Fruit fly (Drosophila melanogaster) whole organism, prepupa: ENCODE results near the gene CG9184.

Experiments used
- Blimp-1 ChIP-seq: fragments of 200-800 bp; sonication (Bioruptor generic); optimal IDR thresholded peaks from 3 replicates; lab custom pipeline; 2017; ENCODE audit warnings: missing biosample characterization, missing genetic modification characterization, mild to moderate bottlenecking, moderate library complexity, missing genetic modification reagents
- CG10669 ChIP-seq: fragments of 200-800 bp; sonication (Bioruptor generic); optimal IDR thresholded peaks from 3 replicates; lab custom pipeline; 2018; ENCODE audit warnings: missing biosample characterization, mild to moderate bottlenecking, missing genetic modification characterization, moderate library complexity
- CG11294 ChIP-seq: fragments of 200-800 bp; sonication (Bioruptor generic); IDR thresholded peaks from 2 replicates; pipeline ENCODE4 v1.3.6; 2022; ENCODE audit warnings: missing biosample characterization, missing genetic modification characterization
- CG11762 ChIP-seq: fragments of 200-800 bp; sonication (Bioruptor generic); optimal IDR thresholded peaks from 3 replicates; lab custom pipeline; 2016; ENCODE audit warnings: missing biosample characterization, missing genetic modification characterization; ENCODE audit not compliant: insufficient read depth
- CG11902 ChIP-seq: fragments of 200-800 bp; sonication (Bioruptor generic); optimal IDR thresholded peaks from 3 replicates; lab custom pipeline; 2016; ENCODE audit warnings: missing biosample characterization, missing genetic modification characterization
- CG15336 ChIP-seq: fragments of 200-800 bp; sonication (Bioruptor generic); IDR thresholded peaks from 2 replicates; pipeline ENCODE4 v1.3.6; 2022; ENCODE audit warnings: missing biosample characterization, missing genetic modification characterization
- CG1621 ChIP-seq: fragments of 200-800 bp; sonication (Bioruptor generic); optimal IDR thresholded peaks from 3 replicates; lab custom pipeline; 2018; ENCODE audit warnings: missing biosample characterization, mild to moderate bottlenecking, missing genetic modification characterization
- CG16779 ChIP-seq: fragments of 200-800 bp; sonication (Bioruptor generic); optimal IDR thresholded peaks from 3 replicates; lab custom pipeline; 2017; ENCODE audit warnings: missing biosample characterization, mild to moderate bottlenecking, missing genetic modification characterization
- CG3032 ChIP-seq: fragments of 200-800 bp; optimal IDR thresholded peaks from 2 replicates; lab custom pipeline; 2019; ENCODE audit warnings: missing biosample characterization, mild to moderate bottlenecking, missing genetic modification characterization, moderate library complexity
- CG31627 ChIP-seq: fragments of 200-800 bp; sonication (Bioruptor generic); optimal IDR thresholded peaks from 3 replicates; lab custom pipeline; 2016; ENCODE audit warnings: missing biosample characterization, missing genetic modification characterization
- CG32006 ChIP-seq: fragments of 200-800 bp; sonication (Bioruptor generic); optimal IDR thresholded peaks from 3 replicates; lab custom pipeline; 2017; ENCODE audit warnings: missing biosample characterization, mild to moderate bottlenecking, missing genetic modification characterization
- CG34406 ChIP-seq: fragments of 200-800 bp; sonication (Bioruptor generic); optimal IDR thresholded peaks from 3 replicates; lab custom pipeline; 2016; ENCODE audit warnings: missing biosample characterization, missing genetic modification characterization
- CG3919 ChIP-seq: fragments of 200-800 bp; sonication (Bioruptor generic); optimal IDR thresholded peaks from 3 replicates; lab custom pipeline; 2016; ENCODE audit warnings: missing biosample characterization, missing genetic modification characterization
- CG6163 ChIP-seq: fragments of 200-800 bp; sonication (Bioruptor generic); IDR thresholded peaks from 3 replicates; pipeline ENCODE4 v1.3.6; 2022; ENCODE audit warnings: missing biosample characterization, missing genetic modification characterization
- CG6276 ChIP-seq: fragments of 200-800 bp; sonication (Bioruptor generic); optimal IDR thresholded peaks from 2 replicates; lab custom pipeline; 2017; ENCODE audit warnings: missing biosample characterization, mild to moderate bottlenecking, missing genetic modification characterization
- CG6792 ChIP-seq: fragments of 200-800 bp; sonication (Bioruptor generic); optimal IDR thresholded peaks from 3 replicates; lab custom pipeline; 2016; ENCODE audit warnings: missing biosample characterization, missing genetic modification characterization
- CG6808 ChIP-seq: fragments of 200-800 bp; sonication (Bioruptor generic); optimal IDR thresholded peaks from 3 replicates; lab custom pipeline; 2017; ENCODE audit warnings: missing biosample characterization, missing genetic modification characterization, mild to moderate bottlenecking, moderate library complexity, missing genetic modification reagents
- CG6854 ChIP-seq: fragments of 200-800 bp; sonication (Bioruptor generic); optimal IDR thresholded peaks from 2 replicates; lab custom pipeline; 2017; ENCODE audit warnings: missing biosample characterization, mild to moderate bottlenecking, missing genetic modification characterization
- CG8119 ChIP-seq: fragments of 200-800 bp; sonication (Bioruptor generic); IDR thresholded peaks from 3 replicates; pipeline ENCODE4 v1.3.6; 2022; ENCODE audit warnings: missing biosample characterization, missing genetic modification characterization
- CG8319 ChIP-seq: fragments of 200-800 bp; sonication (Bioruptor generic); optimal IDR thresholded peaks from 3 replicates; lab custom pipeline; 2016; ENCODE audit warnings: missing biosample characterization, missing genetic modification characterization
- CG8632 ChIP-seq: fragments of 200-800 bp; sonication (Bioruptor generic); optimal IDR thresholded peaks from 3 replicates; lab custom pipeline; 2016; ENCODE audit warnings: missing biosample characterization, missing genetic modification characterization
- Eip75B ChIP-seq: fragments of 200-800 bp; sonication (Bioruptor generic); optimal IDR thresholded peaks from 3 replicates; lab custom pipeline; 2016; ENCODE audit warnings: missing biosample characterization, missing genetic modification characterization
- Eip78C ChIP-seq: fragments of 200-800 bp; sonication (Bioruptor generic); peaks from one replicate; lab custom pipeline; 2016; ENCODE audit warnings: missing biosample characterization, missing genetic modification characterization
- Eip93F ChIP-seq: fragments of 200-800 bp; sonication (Bioruptor generic); optimal IDR thresholded peaks from 2 replicates; lab custom pipeline; 2016; ENCODE audit warnings: missing biosample characterization, mild to moderate bottlenecking, missing genetic modification characterization
- Ets96B ChIP-seq: fragments of 200-800 bp; optimal IDR thresholded peaks from 2 replicates; lab custom pipeline; 2019; ENCODE audit warnings: missing biosample characterization, mild to moderate bottlenecking, missing genetic modification characterization, moderate library complexity
- Hr39 ChIP-seq: fragments of 200-800 bp; sonication (Bioruptor generic); optimal IDR thresholded peaks from 2 replicates; lab custom pipeline; 2016; ENCODE audit warnings: missing biosample characterization, missing genetic modification characterization
- Lpt ChIP-seq: fragments of 200-800 bp; sonication (Bioruptor generic); optimal IDR thresholded peaks from 3 replicates; lab custom pipeline; 2016; ENCODE audit warnings: missing biosample characterization, missing genetic modification characterization
- OdsH ChIP-seq: fragments of 200-800 bp; sonication (Bioruptor generic); optimal IDR thresholded peaks from 3 replicates; lab custom pipeline; 2016; ENCODE audit warnings: missing biosample characterization, missing genetic modification characterization
- Smox ChIP-seq: fragments of 200-800 bp; sonication (Bioruptor generic); optimal IDR thresholded peaks from 3 replicates; lab custom pipeline; 2016; ENCODE audit warnings: missing biosample characterization, missing genetic modification characterization
- Sox14 ChIP-seq: fragments of 200-800 bp; sonication (Bioruptor generic); optimal IDR thresholded peaks from 3 replicates; lab custom pipeline; 2016; ENCODE audit warnings: missing biosample characterization, missing genetic modification characterization
- Sox15 ChIP-seq: fragments of 200-800 bp; sonication (Bioruptor generic); optimal IDR thresholded peaks from 3 replicates; lab custom pipeline; 2016; ENCODE audit warnings: missing biosample characterization, missing genetic modification characterization
- acj6 ChIP-seq: fragments of 200-800 bp; sonication (Bioruptor generic); optimal IDR thresholded peaks from 3 replicates; lab custom pipeline; 2016; ENCODE audit warnings: missing biosample characterization, missing genetic modification characterization
- dac ChIP-seq: fragments of 200-800 bp; sonication (Bioruptor generic); optimal IDR thresholded peaks from 2 replicates; lab custom pipeline; 2017; ENCODE audit warnings: missing biosample characterization, mild to moderate bottlenecking, missing genetic modification characterization
- dsx ChIP-seq: fragments of 200-800 bp; optimal IDR thresholded peaks from 3 replicates; lab custom pipeline; 2019; ENCODE audit warnings: missing biosample characterization, mild to moderate bottlenecking, missing genetic modification characterization, moderate library complexity; ENCODE audit not compliant: poor library complexity, severe bottlenecking
- eg ChIP-seq: fragments of 200-800 bp; sonication (Bioruptor generic); IDR thresholded peaks from 3 replicates; pipeline ENCODE4 v1.3.6; 2022; ENCODE audit warnings: missing biosample characterization, missing genetic modification characterization
- esn ChIP-seq: fragments of 200-800 bp; sonication (Bioruptor generic); optimal IDR thresholded peaks from 2 replicates; lab custom pipeline; 2016; ENCODE audit warnings: missing biosample characterization, mild to moderate bottlenecking, missing genetic modification characterization, moderate library complexity
- fd85E ChIP-seq: fragments of 200-800 bp; sonication (Bioruptor generic); optimal IDR thresholded peaks from 3 replicates; lab custom pipeline; 2016; ENCODE audit warnings: missing biosample characterization, missing genetic modification characterization
- fkh ChIP-seq: fragments of 200-800 bp; sonication (Bioruptor generic); optimal IDR thresholded peaks from 3 replicates; lab custom pipeline; 2017; ENCODE audit warnings: missing biosample characterization, mild to moderate bottlenecking, missing genetic modification characterization, moderate library complexity
- lz ChIP-seq: fragments of 200-800 bp; sonication (Bioruptor generic); optimal IDR thresholded peaks from 3 replicates; lab custom pipeline; 2016; ENCODE audit warnings: missing biosample characterization, missing genetic modification characterization
- net ChIP-seq: fragments of 200-800 bp; sonication (Bioruptor generic); optimal IDR thresholded peaks from 3 replicates; lab custom pipeline; 2016; ENCODE audit warnings: missing biosample characterization, missing genetic modification characterization
- salr ChIP-seq, 2 experiments: fragments of 200-800 bp; sonication (Bioruptor generic); optimal IDR thresholded peaks; 3 replicates each; lab custom pipeline; 2016 to 2018; ENCODE audit warnings: missing biosample characterization in 2 of 2, missing genetic modification characterization in 2 of 2, mild to moderate bottlenecking in 1 of 2
- spab ChIP-seq: fragments of 200-800 bp; sonication (Bioruptor generic); optimal IDR thresholded peaks from 2 replicates; lab custom pipeline; 2017; ENCODE audit warnings: missing biosample characterization, mild to moderate bottlenecking, missing genetic modification characterization, missing genetic modification reagents
- ss ChIP-seq, 2 experiments: fragments of 200-800 bp; sonication (Bioruptor generic); optimal IDR thresholded peaks; 2 replicates in 1 of 2; 3 replicates in 1 of 2; lab custom pipeline; 2017 to 2018; ENCODE audit warnings: mild to moderate bottlenecking in 2 of 2, missing biosample characterization in 2 of 2, missing genetic modification characterization in 2 of 2, moderate library complexity in 1 of 2
- svp ChIP-seq: fragments of 200-800 bp; sonication (Bioruptor generic); peaks from one replicate; lab custom pipeline; 2016; ENCODE audit warnings: missing biosample characterization, missing genetic modification characterization
- topi ChIP-seq: fragments of 200-800 bp; sonication (Bioruptor generic); optimal IDR thresholded peaks from 3 replicates; lab custom pipeline; 2016; ENCODE audit warnings: missing biosample characterization, missing genetic modification characterization
- vri ChIP-seq: fragments of 200-800 bp; sonication (Bioruptor generic); optimal IDR thresholded peaks from 3 replicates; lab custom pipeline; 2016; ENCODE audit warnings: missing biosample characterization, mild to moderate bottlenecking, missing genetic modification characterization

Gene CG9184

DNA sequence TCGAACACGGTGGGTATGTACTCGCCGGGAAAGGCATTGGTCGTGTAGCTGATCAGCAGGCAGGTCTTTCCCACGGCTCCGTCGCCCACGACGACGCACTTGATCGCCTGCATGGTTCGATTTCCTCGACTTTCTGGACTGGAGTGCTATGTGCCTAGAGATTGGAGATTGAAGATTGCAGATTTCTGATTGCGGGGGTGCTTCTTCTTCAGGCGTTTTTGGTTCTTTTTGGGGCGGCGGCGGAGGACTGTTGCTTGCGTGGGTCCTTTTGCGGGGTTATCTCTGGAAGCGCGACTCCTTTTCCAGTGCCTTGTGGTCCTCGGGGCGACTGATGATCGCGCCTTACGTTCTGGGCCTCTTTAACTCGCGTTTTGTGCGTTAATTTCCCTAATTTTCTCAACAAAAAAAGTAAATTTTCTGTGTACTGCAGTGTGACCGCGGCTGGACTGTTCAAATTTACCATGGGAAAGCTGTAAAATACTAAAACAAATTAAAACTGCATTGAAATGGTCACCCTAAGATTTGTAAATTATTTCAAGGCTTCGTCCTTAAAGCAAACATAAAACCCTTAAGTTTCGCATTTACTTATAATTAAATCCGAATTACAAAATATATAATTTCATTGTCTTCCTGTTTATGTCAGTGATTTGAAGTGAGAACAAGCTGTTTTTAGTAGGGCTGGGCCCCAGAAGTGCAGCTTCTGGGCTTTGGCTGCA, 20.2 kb downstream of the CG9184 start, which contains the start of the genes Rac1 and Acat2:
TSS of gene Rac1 (minus strand) at position 450 of the 716 bp plus-strand sequence.
TSS of gene Acat2 (plus strand) at position 711 of the 716 bp plus-strand sequence.
- TF ChIP-seq CG8319 (GFP tag; lab: Kevin White, UChicago), result no peak
- TF ChIP-seq CG31627, result peak; percentile 1
- TF ChIP-seq Sox14 (GFP tag; lab: Kevin White, UChicago), result peak; percentile 48
- TF ChIP-seq fkh (GFP tag; lab: Kevin White, UChicago), result peak; percentile 56
- TF ChIP-seq, all 60 proteins: peak for 3

DNA sequence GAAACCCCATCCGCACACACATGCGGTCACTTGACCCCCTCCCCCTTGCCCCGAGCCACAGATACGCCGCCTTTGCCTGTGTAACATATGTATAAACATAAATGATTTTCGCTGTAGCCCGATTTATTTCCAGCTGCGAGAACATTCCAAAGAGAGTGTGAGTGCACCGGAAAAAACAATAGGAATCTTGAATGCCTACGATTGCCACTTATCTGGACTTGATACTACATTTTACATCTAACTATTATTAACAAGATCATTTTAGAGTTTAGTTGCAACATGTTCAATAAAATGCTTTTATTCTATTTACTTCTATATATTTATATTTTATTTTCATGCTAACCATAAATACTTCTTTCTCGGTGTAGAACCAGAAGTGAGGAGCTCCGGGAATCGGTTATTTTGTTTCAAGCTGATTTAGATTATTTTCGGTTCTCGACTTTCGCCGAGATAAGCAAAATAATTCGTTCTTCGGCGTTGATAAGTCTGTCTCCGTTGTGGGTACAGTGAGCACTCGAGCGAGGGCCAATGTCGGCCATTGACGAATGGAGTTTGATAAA, 22.4 kb downstream of the CG9184 start:
- TF ChIP-seq CG15336 (GFP tag; lab: Robert Waterston, UW), result peak; percentile 70
- TF ChIP-seq CG11294 (GFP tag; lab: Robert Waterston, UW), result peak; percentile 26; the same call in 1 of the 2 replicates
- TF ChIP-seq lz (GFP tag; lab: Kevin White, UChicago), result peak; percentile 52
- no peak for TF ChIP-seq dac (GFP tag; lab: Kevin White, UChicago)
- TF ChIP-seq Eip93F (GFP tag; lab: Kevin White, UChicago), result peak; percentile 43
- no peak for TF ChIP-seq spab (GFP tag; lab: Kevin White, UChicago)
- peak; percentile 68 for TF ChIP-seq CG34406
- TF ChIP-seq CG1621, result peak; percentile 29
- TF ChIP-seq CG6276, result no peak
- TF ChIP-seq esn, result peak; percentile 82
- peak; percentile 88 for TF ChIP-seq Eip78C
- TF ChIP-seq fd85E (GFP tag; lab: Kevin White, UChicago), result no peak
- peak; percentile 60 for TF ChIP-seq Sox14 (GFP tag; lab: Kevin White, UChicago)
- peak; percentile 67 for TF ChIP-seq Ets96B
- no peak for TF ChIP-seq Smox (GFP tag; lab: Kevin White, UChicago)
- peak; percentile 68; the same call in 2 of the 3 replicates for TF ChIP-seq eg (GFP tag; lab: Robert Waterston, UW)
- no peak for TF ChIP-seq fkh (GFP tag; lab: Kevin White, UChicago)
- peak; percentile 60 for TF ChIP-seq acj6 (GFP tag; lab: Kevin White, UChicago)
- peak; percentile 65 for TF ChIP-seq CG6792 (GFP tag; lab: Kevin White, UChicago)
- TF ChIP-seq CG8632 (GFP tag; lab: Kevin White, UChicago), result peak; percentile 65
- TF ChIP-seq CG6808 (GFP tag; lab: Kevin White, UChicago), result peak; percentile 66
- peak; percentile 90 for TF ChIP-seq svp (GFP tag; lab: Kevin White, UChicago)
- TF ChIP-seq vri, result peak; percentile 32
- no peak for TF ChIP-seq salr (GFP tag; optimal IDR thresholded peaks at IDR 0.05; lab: Kevin White, UChicago)
- TF ChIP-seq CG16779 (tag; lab: Kevin White, UChicago), result no peak
- peak; percentile 40 for TF ChIP-seq CG11902 (GFP tag; lab: Kevin White, UChicago)
- peak; percentile 48 for TF ChIP-seq Blimp-1 (GFP tag; lab: Kevin White, UChicago)
- peak; percentile 58 for TF ChIP-seq CG31627
- peak; percentile 68 for TF ChIP-seq topi (GFP tag; lab: Kevin White, UChicago)
- peak; percentile 52 for TF ChIP-seq Hr39 (GFP tag; lab: Kevin White, UChicago)
- peak; percentile 29 for TF ChIP-seq Lpt (GFP tag; lab: Kevin White, UChicago)
- no peak for TF ChIP-seq Eip75B
- no peak for TF ChIP-seq CG3919 (GFP tag; lab: Kevin White, UChicago)
- peak; percentile 40; the same call in 1 of the 3 replicates for TF ChIP-seq CG6163 (GFP tag; lab: Robert Waterston, UW)
- TF ChIP-seq ss (GFP tag; optimal IDR thresholded peaks at IDR 0.05; lab: Kevin White, UChicago), result peak in 1 of 2 experiments; percentile 46
- TF ChIP-seq CG32006, result no peak
- TF ChIP-seq CG8319 (GFP tag; lab: Kevin White, UChicago), result peak; percentile 6
- peak; percentile 61 for TF ChIP-seq CG8119 (GFP tag; lab: Robert Waterston, UW)
- peak; percentile 33 for TF ChIP-seq CG6854 (GFP tag; lab: Kevin White, UChicago)
- TF ChIP-seq CG10669, result no peak
- TF ChIP-seq net (GFP tag; lab: Kevin White, UChicago), result peak; percentile 70
- TF ChIP-seq OdsH (GFP tag; lab: Kevin White, UChicago), result no peak
- peak; percentile 62 for TF ChIP-seq dsx
- TF ChIP-seq CG3032 (tag; lab: Kevin White, UChicago), result peak; percentile 58
- peak; percentile 47 for TF ChIP-seq Sox15 (GFP tag; lab: Kevin White, UChicago)
- peak; percentile 37 for TF ChIP-seq CG11762 (GFP tag; lab: Kevin White, UChicago)
